Worm (Caenorhabditis elegans) whole organism, L4/young adult: ENCODE data around the gene F11E6.11.

Experiments used
- W03F9.2 ChIP-seq: fragments of 150-350 bp; optimal IDR thresholded peaks from 2 replicates; lab custom pipeline; 2014; ENCODE audit warnings: missing biosample characterization, missing genetic modification characterization
- dao-5 ChIP-seq: sonication (generic microtip); optimal IDR thresholded peaks from 2 replicates; lab custom pipeline; 2016; ENCODE audit warnings: missing genotype, missing genetic modification characterization, moderate library complexity, missing compliant biosample characterization
- him-1 ChIP-seq: sonication (generic microtip); optimal IDR thresholded peaks from 2 replicates; lab custom pipeline; 2016; ENCODE audit warnings: missing genotype, missing genetic modification reagents, missing genetic modification characterization, missing compliant biosample characterization

Gene F11E6.11

DNA sequence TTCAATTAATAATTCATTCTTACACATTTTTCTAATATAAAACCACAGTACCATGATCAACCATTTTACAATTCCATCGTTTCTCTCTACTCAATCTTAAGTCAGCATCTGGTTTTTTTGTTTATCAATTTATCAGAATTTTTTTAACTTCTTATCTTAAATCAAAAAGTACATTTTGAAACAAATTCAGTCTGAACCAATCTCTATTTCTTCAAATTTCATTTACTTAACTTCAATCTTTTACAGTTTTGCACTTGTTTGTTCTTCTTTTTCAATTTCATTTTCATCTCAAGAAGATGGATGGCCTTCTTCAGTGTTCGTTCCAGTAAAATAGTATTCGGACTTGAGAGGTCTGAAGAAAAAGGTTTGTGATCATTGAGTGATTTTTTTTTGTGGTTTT is 30.4 kb downstream of the F11E6.11 start, which contains the start of gene gba-3:
gba-3 (plus strand) TSS at position 301 of the 400 bp plus-strand sequence.
- TF ChIP-seq W03F9.2 (tag; lab: Kevin White, UChicago) (no peak), dao-5 (tag; lab: Kevin White, UChicago) (no peak), him-1 (no peak)

DNA sequence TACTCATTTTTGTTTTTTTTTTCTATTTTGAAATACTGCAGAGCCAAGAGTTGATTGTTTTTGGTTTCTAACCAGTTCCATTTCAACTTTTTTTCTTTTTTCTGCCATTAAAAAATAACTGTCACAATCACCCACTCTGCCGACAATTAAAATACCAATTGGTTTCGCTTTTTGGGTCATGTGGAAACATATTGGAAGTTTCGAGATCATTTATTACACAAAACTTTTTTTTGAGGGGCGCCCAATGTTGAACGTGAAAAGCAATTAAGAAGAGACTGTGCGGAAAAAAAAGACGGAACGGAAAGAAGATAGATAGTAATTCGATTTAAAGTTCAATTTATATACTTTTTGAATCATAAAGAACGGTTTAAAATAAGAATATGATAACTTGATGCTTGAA is 31.4 kb downstream of the F11E6.11 start:
- no peak for TF ChIP-seq W03F9.2 (tag; lab: Kevin White, UChicago)
- no peak for TF ChIP-seq dao-5 (tag; lab: Kevin White, UChicago)
- no peak for TF ChIP-seq him-1

- TF ChIP-seq dao-5 (tag; lab: Kevin White, UChicago) (no peak), him-1 (no peak), W03F9.2 (tag; lab: Kevin White, UChicago) (no peak)
Measured at ce11 chrIV:17475242-17475641, 32.6 kb downstream of the F11E6.11 start, which contains the start of gene F11E6.9. F11E6.9 (minus strand) TSS chrIV:17475342.

DNA sequence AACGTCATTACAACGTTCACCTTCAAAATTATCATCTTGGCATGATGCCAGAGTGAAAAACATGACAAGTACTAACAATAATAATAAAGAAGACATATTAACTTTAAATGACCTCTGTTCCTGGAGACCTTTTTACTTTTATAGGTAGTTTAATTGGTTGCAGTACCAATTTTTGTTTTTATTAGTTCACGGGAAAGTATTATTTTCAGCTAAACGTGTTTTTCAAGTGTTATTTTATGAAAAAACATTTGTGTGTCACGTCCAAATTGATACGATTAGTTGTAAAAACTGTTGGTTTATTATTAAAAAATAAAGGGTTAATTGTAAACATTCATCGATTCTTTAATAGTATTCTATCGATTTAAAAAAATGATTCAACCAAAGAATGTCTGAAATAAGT is 33.1 kb downstream of the F11E6.11 start, which contains the start of gene grl-24:
grl-24 (minus strand) TSS at position 101 of the 400 bp plus-strand sequence.
- no peak for TF ChIP-seq W03F9.2 (tag; lab: Kevin White, UChicago)
- no peak for TF ChIP-seq him-1
- no peak for TF ChIP-seq dao-5 (tag; lab: Kevin White, UChicago)

- TF ChIP-seq dao-5 (tag; lab: Kevin White, UChicago), result no peak
- TF ChIP-seq him-1, result no peak
- TF ChIP-seq W03F9.2 (tag; lab: Kevin White, UChicago), result no peak
Measured at ce11 chrIV:17483230-17483629, 40.6 kb downstream of the F11E6.11 start, which contains the start of gene rabr-2. rabr-2 (minus strand) TSS chrIV:17483330.

ce11 chrIV:17490679-17491078 is 48.1 kb downstream of the F11E6.11 start, which contains the start of gene nas-6:
nas-6 (minus strand) TSS chrIV:17490779.
- no peak for TF ChIP-seq dao-5 (tag; lab: Kevin White, UChicago)
